Fruit fly (Drosophila melanogaster) whole organism, embryonic: ENCODE data around the gene Fer3.

ENCODE experiments used
- Antp ChIP-seq: fragments of 200-800 bp; sonication (Bioruptor generic); optimal IDR thresholded peaks from 3 replicates; lab custom pipeline; 2016; ENCODE audit warnings: missing biosample characterization, missing genetic modification characterization
- CG10209 ChIP-seq: fragments of 200-800 bp; sonication (Bioruptor generic); optimal IDR thresholded peaks from 3 replicates; lab custom pipeline; 2017; ENCODE audit warnings: missing biosample characterization, mild to moderate bottlenecking, missing genetic modification characterization, missing genetic modification reagents
- CG10267 ChIP-seq: fragments of 200-800 bp; sonication (Bioruptor generic); optimal IDR thresholded peaks from 2 replicates; lab custom pipeline; 2018; ENCODE audit warnings: missing biosample characterization, mild to moderate bottlenecking, missing genetic modification characterization, moderate library complexity
- CG10366 ChIP-seq: fragments of 200-800 bp; sonication (Bioruptor generic); IDR thresholded peaks from 2 replicates; pipeline ENCODE4 v1.3.6; 2022; ENCODE audit warnings: missing biosample characterization, missing genetic modification characterization
- CG11247 ChIP-seq: fragments of 200-800 bp; sonication (Bioruptor generic); IDR thresholded peaks from 2 replicates; pipeline ENCODE4 v1.3.6; 2022; ENCODE audit warnings: missing biosample characterization, missing genetic modification characterization
- CG12219 ChIP-seq: fragments of 200-800 bp; sonication (Bioruptor generic); optimal IDR thresholded peaks from 3 replicates; lab custom pipeline; 2018; ENCODE audit warnings: missing biosample characterization, mild to moderate bottlenecking, missing genetic modification characterization
- CG12391 ChIP-seq: fragments of 200-800 bp; sonication (Bioruptor generic); optimal IDR thresholded peaks from 3 replicates; lab custom pipeline; 2018; ENCODE audit warnings: missing biosample characterization, mild to moderate bottlenecking, missing genetic modification characterization, moderate library complexity
- CG17359 ChIP-seq: fragments of 200-800 bp; sonication (Bioruptor generic); optimal IDR thresholded peaks from 3 replicates; lab custom pipeline; 2018; ENCODE audit warnings: missing biosample characterization, mild to moderate bottlenecking, missing genetic modification characterization, moderate library complexity
- CG1792 ChIP-seq: fragments of 200-800 bp; sonication (Bioruptor generic); optimal IDR thresholded peaks from 2 replicates; lab custom pipeline; 2016; ENCODE audit warnings: missing biosample characterization, missing genetic modification characterization
- CG2678 ChIP-seq: fragments of 200-800 bp; sonication (Bioruptor generic); optimal IDR thresholded peaks from 3 replicates; lab custom pipeline; 2019; ENCODE audit warnings: missing biosample characterization, mild to moderate bottlenecking, missing genetic modification characterization, moderate library complexity
- CG31388 ChIP-seq: fragments of 200-800 bp; sonication (Bioruptor generic); optimal IDR thresholded peaks from 2 replicates; lab custom pipeline; 2016; ENCODE audit warnings: missing biosample characterization, missing genetic modification characterization
- CG33557 ChIP-seq: fragments of 200-800 bp; sonication (Bioruptor generic); optimal IDR thresholded peaks from 2 replicates; lab custom pipeline; 2019; ENCODE audit warnings: missing biosample characterization, mild to moderate bottlenecking, missing genetic modification characterization, moderate library complexity
- CG42726 ChIP-seq: fragments of 200-800 bp; sonication (Bioruptor generic); IDR thresholded peaks from 2 replicates; pipeline ENCODE4 v1.3.6; 2022; ENCODE audit warnings: missing biosample characterization, missing genetic modification characterization; ENCODE audit not compliant: partially characterized antibody
- CG4328 ChIP-seq: fragments of 200-800 bp; sonication (Bioruptor generic); optimal IDR thresholded peaks from 3 replicates; lab custom pipeline; 2017; ENCODE audit warnings: missing biosample characterization, missing genetic modification reagents, missing genetic modification characterization
- CG4617 ChIP-seq: fragments of 200-800 bp; sonication (Bioruptor generic); optimal IDR thresholded peaks from 3 replicates; lab custom pipeline; 2016; ENCODE audit warnings: missing biosample characterization, missing genetic modification characterization, borderline replicate concordance
- CG5180 ChIP-seq: fragments of 200-800 bp; sonication (Bioruptor generic); optimal IDR thresholded peaks from 3 replicates; lab custom pipeline; 2017; ENCODE audit warnings: missing biosample characterization, missing genetic modification characterization, mild to moderate bottlenecking, moderate library complexity, missing genetic modification reagents
- CG6175 ChIP-seq: fragments of 200-800 bp; sonication (Bioruptor generic); IDR thresholded peaks from 3 replicates; pipeline ENCODE4 v1.3.6; 2022; ENCODE audit warnings: missing biosample characterization, missing genetic modification characterization
- CG6689 ChIP-seq: fragments of 200-800 bp; sonication (Bioruptor generic); IDR thresholded peaks from 2 replicates; pipeline ENCODE4 v1.3.6; 2022; ENCODE audit warnings: missing biosample characterization, missing genetic modification characterization
- CG9932 ChIP-seq: fragments of 200-800 bp; sonication (Bioruptor generic); IDR thresholded peaks from 2 replicates; pipeline ENCODE4 v1.3.6; 2022; ENCODE audit warnings: missing biosample characterization, missing genetic modification characterization
- CTCF ChIP-seq: fragments of 200-800 bp; sonication (Bioruptor generic); optimal IDR thresholded peaks from 2 replicates; lab custom pipeline; 2017; ENCODE audit warnings: missing biosample characterization, mild to moderate bottlenecking, missing genetic modification characterization, moderate library complexity
- D ChIP-seq, 2 experiments: fragments of 200-800 bp in 1 of 2; fragments of >200 bp in 1 of 2; sonication (Bioruptor generic) in 1 of 2; optimal IDR thresholded peaks; 2 replicates in 1 of 2; 3 replicates in 1 of 2; lab custom pipeline; 2017; ENCODE audit warnings: mild to moderate bottlenecking in 1 of 2, missing biosample characterization in 1 of 2, missing genetic modification characterization in 1 of 2, missing genetic modification reagents in 1 of 2
- D19A ChIP-seq: fragments of 200-800 bp; optimal IDR thresholded peaks from 3 replicates; lab custom pipeline; 2019; ENCODE audit warnings: missing biosample characterization, mild to moderate bottlenecking, missing genetic modification characterization, moderate library complexity
- Dip3 ChIP-seq: fragments of 200-800 bp; sonication (Bioruptor generic); optimal IDR thresholded peaks from 3 replicates; lab custom pipeline; 2016; ENCODE audit warnings: missing biosample characterization, missing genetic modification characterization
- ERR ChIP-seq: fragments of 200-800 bp; sonication (Bioruptor generic); optimal IDR thresholded peaks from 2 replicates; lab custom pipeline; 2016; ENCODE audit warnings: missing biosample characterization, missing genetic modification characterization
- Elba2 ChIP-seq: fragments of 200-800 bp; sonication (Bioruptor generic); optimal IDR thresholded peaks from 3 replicates; lab custom pipeline; 2016; ENCODE audit warnings: missing biosample characterization, missing genetic modification characterization
- HmgZ ChIP-seq: fragments of 200-800 bp; sonication (Bioruptor generic); optimal IDR thresholded peaks from 2 replicates; lab custom pipeline; 2018; ENCODE audit warnings: missing biosample characterization, mild to moderate bottlenecking, missing genetic modification characterization
- Hmx ChIP-seq: fragments of 200-800 bp; sonication (Bioruptor generic); optimal IDR thresholded peaks from 2 replicates; lab custom pipeline; 2016; ENCODE audit warnings: missing biosample characterization, missing genetic modification characterization
- PHDP ChIP-seq: fragments of 200-800 bp; sonication (Bioruptor generic); optimal IDR thresholded peaks from 3 replicates; lab custom pipeline; 2018; ENCODE audit warnings: missing biosample characterization, mild to moderate bottlenecking, missing genetic modification characterization, moderate library complexity
- Ptx1 ChIP-seq: fragments of 200-800 bp; sonication (Bioruptor generic); IDR thresholded peaks from 2 replicates; pipeline ENCODE4 v1.3.6; 2022; ENCODE audit warnings: missing biosample characterization, missing genetic modification characterization
- Side ChIP-seq: fragments of 200-800 bp; sonication (Bioruptor generic); optimal IDR thresholded peaks from 2 replicates; lab custom pipeline; 2016; ENCODE audit warnings: missing biosample characterization, missing genetic modification characterization
- Sin3A ChIP-seq: fragments of >200 bp; optimal IDR thresholded peaks from 2 replicates; lab custom pipeline; 2018
- Tbp ChIP-seq: fragments of >200 bp; optimal IDR thresholded peaks from 2 replicates; lab custom pipeline; 2018; ENCODE audit warnings: missing biosample characterization, missing genetic modification characterization
- da ChIP-seq: fragments of 200-800 bp; sonication (Bioruptor generic); optimal IDR thresholded peaks from 2 replicates; lab custom pipeline; 2016; ENCODE audit warnings: missing biosample characterization, missing genetic modification characterization
- dpn ChIP-seq, 2 experiments: fragments of 200-800 bp; sonication (Bioruptor generic); optimal IDR thresholded peaks; 3 replicates each; lab custom pipeline; 2016; ENCODE audit warnings: missing biosample characterization in 2 of 2, missing genetic modification characterization in 2 of 2
- fu2 ChIP-seq: fragments of 200-800 bp; sonication (Bioruptor generic); optimal IDR thresholded peaks from 2 replicates; lab custom pipeline; 2016; ENCODE audit warnings: missing biosample characterization, missing genetic modification characterization
- gce ChIP-seq: fragments of 200-800 bp; sonication (Bioruptor generic); IDR thresholded peaks from 3 replicates; pipeline ENCODE4 v1.3.6; 2022; ENCODE audit warnings: missing biosample characterization, missing genetic modification characterization
- gsb ChIP-seq: fragments of 200-800 bp; sonication (Bioruptor generic); IDR thresholded peaks from 2 replicates; pipeline ENCODE4 v1.3.6; 2022; ENCODE audit warnings: missing biosample characterization, missing genetic modification characterization
- h ChIP-seq: fragments of >200 bp; optimal IDR thresholded peaks from 2 replicates; lab custom pipeline; 2017
- hkb ChIP-seq, 2 experiments: fragments of 200-800 bp in 1 of 2; fragments of >200 bp in 1 of 2; sonication (Bioruptor generic) in 1 of 2; IDR thresholded peaks in 1 of 2; optimal IDR thresholded peaks in 1 of 2; 2 replicates each; pipeline versions ENCODE4 v1.3.6 to Lab custom; 2017 to 2022; ENCODE audit warnings: missing biosample characterization in 1 of 2, missing genetic modification characterization in 1 of 2
- ken ChIP-seq: fragments of 200-800 bp; sonication (Bioruptor generic); IDR thresholded peaks from 3 replicates; pipeline ENCODE4 v1.3.6; 2022; ENCODE audit warnings: missing biosample characterization, missing genetic modification characterization
- kni ChIP-seq: fragments of 200-800 bp; sonication (Bioruptor generic); optimal IDR thresholded peaks from 3 replicates; lab custom pipeline; 2017; ENCODE audit warnings: mild to moderate bottlenecking, missing biosample characterization, missing genetic modification reagents, missing genetic modification characterization
- lov ChIP-seq, 2 experiments: fragments of 200-800 bp in 1 of 2; fragments of >200 bp in 1 of 2; sonication (Bioruptor generic) in 1 of 2; IDR thresholded peaks in 1 of 2; optimal IDR thresholded peaks in 1 of 2; 2 replicates in 1 of 2; 3 replicates in 1 of 2; pipeline versions ENCODE4 v1.3.6 to Lab custom; 2017 to 2022; ENCODE audit warnings: missing biosample characterization in 1 of 2, missing genetic modification characterization in 1 of 2
- nau ChIP-seq: fragments of 200-800 bp; sonication (Bioruptor generic); optimal IDR thresholded peaks from 3 replicates; lab custom pipeline; 2017; ENCODE audit warnings: missing biosample characterization, mild to moderate bottlenecking, missing genetic modification characterization, missing genetic modification reagents
- peb ChIP-seq: fragments of 200-800 bp; sonication (Bioruptor generic); IDR thresholded peaks from 2 replicates; pipeline ENCODE4 v1.3.6; 2022; ENCODE audit warnings: missing biosample characterization, missing genetic modification characterization
- repo ChIP-seq: fragments of 200-800 bp; sonication (Bioruptor generic); optimal IDR thresholded peaks from 2 replicates; lab custom pipeline; 2016; ENCODE audit warnings: missing biosample characterization, missing genetic modification characterization
- row ChIP-seq: fragments of 200-800 bp; sonication (Bioruptor generic); IDR thresholded peaks from 3 replicates; pipeline ENCODE4 v1.3.6; 2022; ENCODE audit warnings: missing biosample characterization, missing genetic modification characterization
- scrt ChIP-seq: fragments of 200-800 bp; sonication (Bioruptor generic); optimal IDR thresholded peaks from 2 replicates; lab custom pipeline; 2018; ENCODE audit warnings: missing biosample characterization, mild to moderate bottlenecking, missing genetic modification characterization, moderate library complexity
- toy ChIP-seq: fragments of 200-800 bp; sonication (Bioruptor generic); IDR thresholded peaks from 2 replicates; pipeline ENCODE4 v1.3.6; 2022; ENCODE audit warnings: missing biosample characterization, missing genetic modification characterization
- tx ChIP-seq: fragments of 200-800 bp; sonication (Bioruptor generic); optimal IDR thresholded peaks from 2 replicates; lab custom pipeline; 2016; ENCODE audit warnings: missing biosample characterization, missing genetic modification characterization
- wdn ChIP-seq: fragments of 200-800 bp; sonication (Bioruptor generic); IDR thresholded peaks from 2 replicates; pipeline ENCODE4 v1.3.6; 2022; ENCODE audit warnings: missing biosample characterization, missing genetic modification characterization
- yki ChIP-seq: fragments of >200 bp; optimal IDR thresholded peaks from 3 replicates; lab custom pipeline; 2018

The Fer3 gene

dm6 chr3R:11678016-11678415 is 16.1 kb downstream of the Fer3 start, which contains the start of gene CG18476 (continued):
- TF ChIP-seq CG42726 (GFP tag; lab: Robert Waterston, UW) (no peak), D (optimal IDR thresholded peaks at IDR 0.05; lab: Kevin White, UChicago) (no peak), D (GFP tag; optimal IDR thresholded peaks at IDR 0.05; lab: Kevin White, UChicago) (peak; percentile 84), fu2 (GFP tag; lab: Kevin White, UChicago) (peak; percentile 65), CG6175 (peak; percentile 86), toy (GFP tag; lab: Robert Waterston, UW) (peak; percentile 87), Tbp (no peak), Hmx (peak; percentile 81), ken (peak; percentile 92), HmgZ (tag; lab: Kevin White, UChicago) (peak; percentile 92), ERR (GFP tag; lab: Kevin White, UChicago) (peak; percentile 43), CTCF (GFP tag; lab: Kevin White, UChicago) (peak; percentile 34), peb (GFP tag; lab: Robert Waterston, UW) (peak; percentile 83), h (lab: Kevin White, UChicago) (no peak), CG9932 (GFP tag; lab: Robert Waterston, UW) (peak; percentile 91), tx (GFP tag; lab: Kevin White, UChicago) (no peak), CG12219 (GFP tag; lab: Kevin White, UChicago) (peak; percentile 76), hkb (optimal IDR thresholded peaks at IDR 0.05; lab: Kevin White, UChicago) (no peak), hkb (GFP tag; IDR thresholded peaks at IDR 0.05; lab: Robert Waterston, UW) (peak; percentile 94), lov (optimal IDR thresholded peaks at IDR 0.05; lab: Kevin White, UChicago) (no peak), lov (GFP tag; IDR thresholded peaks at IDR 0.05; lab: Robert Waterston, UW) (peak; percentile 79; the same call in 2 of the 3 replicates), Sin3A (lab: Kevin White, UChicago) (no peak), gsb (peak; percentile 73), dpn (GFP tag; optimal IDR thresholded peaks at IDR 0.05; lab: Kevin White, UChicago) (peak; percentile 76 to 89), CG4617 (GFP tag; lab: Kevin White, UChicago) (peak; percentile 90), row (GFP tag; lab: Robert Waterston, UW) (peak; percentile 96), CG33557 (GFP tag; lab: Kevin White, UChicago) (peak; percentile 85), Elba2 (peak; percentile 38), CG5180 (GFP tag; lab: Kevin White, UChicago) (peak; percentile 74), nau (GFP tag; lab: Kevin White, UChicago) (no peak), CG10267 (tag; lab: Kevin White, UChicago) (peak; percentile 87), Ptx1 (GFP tag; lab: Robert Waterston, UW) (peak; percentile 95), D19A (tag; lab: Kevin White, UChicago) (peak; percentile 87), CG10366 (GFP tag; lab: Robert Waterston, UW) (peak; percentile 93), kni (GFP tag; lab: Kevin White, UChicago) (peak; percentile 26), CG12391 (tag; lab: Kevin White, UChicago) (peak; percentile 96), CG11247 (peak; percentile 90), da (GFP tag; lab: Kevin White, UChicago) (no peak), repo (GFP tag; lab: Kevin White, UChicago) (peak; percentile 21), scrt (GFP tag; lab: Kevin White, UChicago) (peak; percentile 85), CG17359 (tag; lab: Kevin White, UChicago) (peak; percentile 92), yki (lab: Kevin White, UChicago) (no peak), CG10209 (GFP tag; lab: Kevin White, UChicago) (peak; percentile 89), wdn (GFP tag; lab: Robert Waterston, UW) (peak; percentile 86), Side (GFP tag; lab: Kevin White, UChicago) (peak; percentile 38), CG2678 (tag; lab: Kevin White, UChicago) (peak; percentile 95), CG1792 (GFP tag; lab: Kevin White, UChicago) (peak; percentile 39), CG4328 (GFP tag; lab: Kevin White, UChicago) (peak; percentile 75), CG6689 (GFP tag; lab: Robert Waterston, UW) (peak; percentile 94), PHDP (tag; lab: Kevin White, UChicago) (peak; percentile 94), Antp (peak; percentile 36), gce (peak; percentile 85), Dip3 (peak; percentile 58), CG31388 (peak; percentile 75)
